Worm (Caenorhabditis elegans) whole organism, L4 larva: ENCODE measurements around the gene ZK892.3.

Experiments used
- D1046.2 ChIP-seq: fragments of 200-800 bp; sonication (Bioruptor generic); IDR thresholded peaks from 2 replicates; pipeline ENCODE4 v1.3.6; 2022; ENCODE audit warnings: missing genetic modification characterization, missing compliant biosample characterization
- daf-8 ChIP-seq: fragments of 200-800 bp; sonication (Bioruptor generic); IDR thresholded peaks from 2 replicates; pipeline ENCODE4 v1.3.6; 2022; ENCODE audit warnings: missing genetic modification characterization, missing compliant biosample characterization
- gei-8 ChIP-seq: fragments of 200-800 bp; sonication (Bioruptor generic); optimal IDR thresholded peaks from 2 replicates; lab custom pipeline; 2018; ENCODE audit warnings: mild to moderate bottlenecking, missing genetic modification characterization, missing compliant biosample characterization
- madf-5 ChIP-seq, 2 experiments: fragments of 200-800 bp; sonication (Bioruptor generic); IDR thresholded peaks; 2 replicates each; pipeline ENCODE4 v1.3.6; 2022; ENCODE audit warnings: missing compliant biosample characterization in 2 of 2, missing genetic modification characterization in 2 of 2
- mdl-1 ChIP-seq, 2 experiments: fragments of 150-350 bp in 1 of 2; sonication (generic microtip) in 1 of 2; optimal IDR thresholded peaks; 2 replicates each; lab custom pipeline; 2014 to 2017; ENCODE audit warnings: missing biosample characterization in 2 of 2, missing genetic modification characterization in 2 of 2
- nhr-11 ChIP-seq: fragments of 150-350 bp; optimal IDR thresholded peaks from 2 replicates; lab custom pipeline; 2014; ENCODE audit warnings: missing biosample characterization, missing genetic modification characterization
- nhr-77 ChIP-seq: fragments of 150-350 bp; optimal IDR thresholded peaks from 2 replicates; lab custom pipeline; 2014; ENCODE audit warnings: missing biosample characterization, missing genetic modification characterization
- pqm-1 ChIP-seq: sonication (generic microtip); optimal IDR thresholded peaks from 2 replicates; lab custom pipeline; 2017; ENCODE audit warnings: missing biosample characterization, missing genetic modification characterization
- unc-62 ChIP-seq, 3 experiments: fragments of 150-350 bp in 1 of 3; sonication (generic microtip); optimal IDR thresholded peaks in 2 of 3; peaks in 1 of 3; 1 replicate in 1 of 3; 2 replicates in 2 of 3; lab custom pipeline; 2014 to 2017; ENCODE audit warnings: missing biosample characterization in 3 of 3, missing genetic modification characterization in 3 of 3, missing genetic modification reagents in 3 of 3, missing genotype in 1 of 3
- ztf-11 ChIP-seq: fragments of 150-350 bp; optimal IDR thresholded peaks from 2 replicates; lab custom pipeline; 2014; ENCODE audit warnings: missing biosample characterization, missing genetic modification characterization

- TF ChIP-seq daf-8 (GFP tag; lab: Robert Waterston, UW), result no peak
- no peak for TF ChIP-seq nhr-11
- TF ChIP-seq mdl-1 (tag; optimal IDR thresholded peaks at IDR 0.05; lab: Kevin White, UChicago), result no peak
- no peak for TF ChIP-seq unc-62 (GFP tag; optimal IDR thresholded peaks at IDR 0.05 in 1 of 2; lab: Kevin White, UChicago)
- TF ChIP-seq unc-62 (tag; optimal IDR thresholded peaks at IDR 0.05; lab: Kevin White, UChicago), result no peak
- no peak for TF ChIP-seq D1046.2 (GFP tag; lab: Robert Waterston, UW)
- TF ChIP-seq gei-8 (GFP tag; lab: Kevin White, UChicago), result no peak
- no peak for TF ChIP-seq madf-5 (GFP tag; IDR thresholded peaks at IDR 0.05; lab: Robert Waterston, UW)
- TF ChIP-seq pqm-1, result no peak
- no peak for TF ChIP-seq ztf-11 (tag; lab: Kevin White, UChicago)
- TF ChIP-seq nhr-77 (tag; lab: Kevin White, UChicago), result no peak
These were observed 6.9 kb downstream of the ZK892.3 start for ce11 chrII:10008552-10008951.
